Fruit fly (Drosophila melanogaster) whole organism, prepupa: ENCODE data around the gene CG43245.

Experiments
- Blimp-1 ChIP-seq: fragments of 200-800 bp; sonication (Bioruptor generic); optimal IDR thresholded peaks from 3 replicates; lab custom pipeline; 2017; ENCODE audit warnings: missing biosample characterization, missing genetic modification characterization, mild to moderate bottlenecking, moderate library complexity, missing genetic modification reagents
- CG10669 ChIP-seq: fragments of 200-800 bp; sonication (Bioruptor generic); optimal IDR thresholded peaks from 3 replicates; lab custom pipeline; 2018; ENCODE audit warnings: missing biosample characterization, mild to moderate bottlenecking, missing genetic modification characterization, moderate library complexity
- CG11294 ChIP-seq: fragments of 200-800 bp; sonication (Bioruptor generic); IDR thresholded peaks from 2 replicates; pipeline ENCODE4 v1.3.6; 2022; ENCODE audit warnings: missing biosample characterization, missing genetic modification characterization
- CG11762 ChIP-seq: fragments of 200-800 bp; sonication (Bioruptor generic); optimal IDR thresholded peaks from 3 replicates; lab custom pipeline; 2016; ENCODE audit warnings: missing biosample characterization, missing genetic modification characterization; ENCODE audit not compliant: insufficient read depth
- CG11902 ChIP-seq: fragments of 200-800 bp; sonication (Bioruptor generic); optimal IDR thresholded peaks from 3 replicates; lab custom pipeline; 2016; ENCODE audit warnings: missing biosample characterization, missing genetic modification characterization
- CG16779 ChIP-seq: fragments of 200-800 bp; sonication (Bioruptor generic); optimal IDR thresholded peaks from 3 replicates; lab custom pipeline; 2017; ENCODE audit warnings: missing biosample characterization, mild to moderate bottlenecking, missing genetic modification characterization
- CG3032 ChIP-seq: fragments of 200-800 bp; optimal IDR thresholded peaks from 2 replicates; lab custom pipeline; 2019; ENCODE audit warnings: missing biosample characterization, mild to moderate bottlenecking, missing genetic modification characterization, moderate library complexity
- CG32006 ChIP-seq: fragments of 200-800 bp; sonication (Bioruptor generic); optimal IDR thresholded peaks from 3 replicates; lab custom pipeline; 2017; ENCODE audit warnings: missing biosample characterization, mild to moderate bottlenecking, missing genetic modification characterization
- CG6163 ChIP-seq: fragments of 200-800 bp; sonication (Bioruptor generic); IDR thresholded peaks from 3 replicates; pipeline ENCODE4 v1.3.6; 2022; ENCODE audit warnings: missing biosample characterization, missing genetic modification characterization
- CG6276 ChIP-seq: fragments of 200-800 bp; sonication (Bioruptor generic); optimal IDR thresholded peaks from 2 replicates; lab custom pipeline; 2017; ENCODE audit warnings: missing biosample characterization, mild to moderate bottlenecking, missing genetic modification characterization
- CG6792 ChIP-seq: fragments of 200-800 bp; sonication (Bioruptor generic); optimal IDR thresholded peaks from 3 replicates; lab custom pipeline; 2016; ENCODE audit warnings: missing biosample characterization, missing genetic modification characterization
- CG7368 ChIP-seq: fragments of 200-800 bp; sonication (Bioruptor generic); optimal IDR thresholded peaks from 3 replicates; lab custom pipeline; 2016; ENCODE audit warnings: missing biosample characterization, missing genetic modification characterization
- CG8119 ChIP-seq: fragments of 200-800 bp; sonication (Bioruptor generic); IDR thresholded peaks from 3 replicates; pipeline ENCODE4 v1.3.6; 2022; ENCODE audit warnings: missing biosample characterization, missing genetic modification characterization
- CG8319 ChIP-seq: fragments of 200-800 bp; sonication (Bioruptor generic); optimal IDR thresholded peaks from 3 replicates; lab custom pipeline; 2016; ENCODE audit warnings: missing biosample characterization, missing genetic modification characterization
- CG8632 ChIP-seq: fragments of 200-800 bp; sonication (Bioruptor generic); optimal IDR thresholded peaks from 3 replicates; lab custom pipeline; 2016; ENCODE audit warnings: missing biosample characterization, missing genetic modification characterization
- CG9139 ChIP-seq: fragments of 200-800 bp; sonication (Bioruptor generic); optimal IDR thresholded peaks from 3 replicates; lab custom pipeline; 2017; ENCODE audit warnings: missing biosample characterization, mild to moderate bottlenecking, missing genetic modification characterization
- Eip75B ChIP-seq: fragments of 200-800 bp; sonication (Bioruptor generic); optimal IDR thresholded peaks from 3 replicates; lab custom pipeline; 2016; ENCODE audit warnings: missing biosample characterization, missing genetic modification characterization
- Eip78C ChIP-seq: fragments of 200-800 bp; sonication (Bioruptor generic); peaks from one replicate; lab custom pipeline; 2016; ENCODE audit warnings: missing biosample characterization, missing genetic modification characterization
- Ets21C ChIP-seq: fragments of 200-800 bp; sonication (Bioruptor generic); optimal IDR thresholded peaks from 3 replicates; lab custom pipeline; 2016; ENCODE audit warnings: missing biosample characterization, missing genetic modification characterization
- Hr39 ChIP-seq: fragments of 200-800 bp; sonication (Bioruptor generic); optimal IDR thresholded peaks from 2 replicates; lab custom pipeline; 2016; ENCODE audit warnings: missing biosample characterization, missing genetic modification characterization
- Lpt ChIP-seq: fragments of 200-800 bp; sonication (Bioruptor generic); optimal IDR thresholded peaks from 3 replicates; lab custom pipeline; 2016; ENCODE audit warnings: missing biosample characterization, missing genetic modification characterization
- Met ChIP-seq: fragments of 200-800 bp; sonication (Bioruptor generic); optimal IDR thresholded peaks from 3 replicates; lab custom pipeline; 2016; ENCODE audit warnings: missing biosample characterization, missing genetic modification characterization
- Sox14 ChIP-seq: fragments of 200-800 bp; sonication (Bioruptor generic); optimal IDR thresholded peaks from 3 replicates; lab custom pipeline; 2016; ENCODE audit warnings: missing biosample characterization, missing genetic modification characterization
- achi ChIP-seq: fragments of 200-800 bp; sonication (Bioruptor generic); optimal IDR thresholded peaks from 3 replicates; lab custom pipeline; 2016; ENCODE audit warnings: missing biosample characterization, missing genetic modification characterization
- dac ChIP-seq: fragments of 200-800 bp; sonication (Bioruptor generic); optimal IDR thresholded peaks from 2 replicates; lab custom pipeline; 2017; ENCODE audit warnings: missing biosample characterization, mild to moderate bottlenecking, missing genetic modification characterization
- dsx ChIP-seq: fragments of 200-800 bp; optimal IDR thresholded peaks from 3 replicates; lab custom pipeline; 2019; ENCODE audit warnings: missing biosample characterization, mild to moderate bottlenecking, missing genetic modification characterization, moderate library complexity; ENCODE audit not compliant: poor library complexity, severe bottlenecking
- esn ChIP-seq: fragments of 200-800 bp; sonication (Bioruptor generic); optimal IDR thresholded peaks from 2 replicates; lab custom pipeline; 2016; ENCODE audit warnings: missing biosample characterization, mild to moderate bottlenecking, missing genetic modification characterization, moderate library complexity
- fd59A ChIP-seq: fragments of 200-800 bp; sonication (Bioruptor generic); optimal IDR thresholded peaks from 2 replicates; lab custom pipeline; 2017; ENCODE audit warnings: missing biosample characterization, mild to moderate bottlenecking, missing genetic modification characterization, missing genetic modification reagents
- fd85E ChIP-seq: fragments of 200-800 bp; sonication (Bioruptor generic); optimal IDR thresholded peaks from 3 replicates; lab custom pipeline; 2016; ENCODE audit warnings: missing biosample characterization, missing genetic modification characterization
- fkh ChIP-seq: fragments of 200-800 bp; sonication (Bioruptor generic); optimal IDR thresholded peaks from 3 replicates; lab custom pipeline; 2017; ENCODE audit warnings: missing biosample characterization, mild to moderate bottlenecking, missing genetic modification characterization, moderate library complexity
- lz ChIP-seq: fragments of 200-800 bp; sonication (Bioruptor generic); optimal IDR thresholded peaks from 3 replicates; lab custom pipeline; 2016; ENCODE audit warnings: missing biosample characterization, missing genetic modification characterization
- pdm3 ChIP-seq: fragments of 200-800 bp; sonication (Bioruptor generic); optimal IDR thresholded peaks from 3 replicates; lab custom pipeline; 2016; ENCODE audit warnings: missing biosample characterization, missing genetic modification characterization
- spab ChIP-seq: fragments of 200-800 bp; sonication (Bioruptor generic); optimal IDR thresholded peaks from 2 replicates; lab custom pipeline; 2017; ENCODE audit warnings: missing biosample characterization, mild to moderate bottlenecking, missing genetic modification characterization, missing genetic modification reagents
- svp ChIP-seq: fragments of 200-800 bp; sonication (Bioruptor generic); peaks from one replicate; lab custom pipeline; 2016; ENCODE audit warnings: missing biosample characterization, missing genetic modification characterization
- topi ChIP-seq: fragments of 200-800 bp; sonication (Bioruptor generic); optimal IDR thresholded peaks from 3 replicates; lab custom pipeline; 2016; ENCODE audit warnings: missing biosample characterization, missing genetic modification characterization
- vri ChIP-seq: fragments of 200-800 bp; sonication (Bioruptor generic); optimal IDR thresholded peaks from 3 replicates; lab custom pipeline; 2016; ENCODE audit warnings: missing biosample characterization, mild to moderate bottlenecking, missing genetic modification characterization

The CG43245 gene

DNA sequence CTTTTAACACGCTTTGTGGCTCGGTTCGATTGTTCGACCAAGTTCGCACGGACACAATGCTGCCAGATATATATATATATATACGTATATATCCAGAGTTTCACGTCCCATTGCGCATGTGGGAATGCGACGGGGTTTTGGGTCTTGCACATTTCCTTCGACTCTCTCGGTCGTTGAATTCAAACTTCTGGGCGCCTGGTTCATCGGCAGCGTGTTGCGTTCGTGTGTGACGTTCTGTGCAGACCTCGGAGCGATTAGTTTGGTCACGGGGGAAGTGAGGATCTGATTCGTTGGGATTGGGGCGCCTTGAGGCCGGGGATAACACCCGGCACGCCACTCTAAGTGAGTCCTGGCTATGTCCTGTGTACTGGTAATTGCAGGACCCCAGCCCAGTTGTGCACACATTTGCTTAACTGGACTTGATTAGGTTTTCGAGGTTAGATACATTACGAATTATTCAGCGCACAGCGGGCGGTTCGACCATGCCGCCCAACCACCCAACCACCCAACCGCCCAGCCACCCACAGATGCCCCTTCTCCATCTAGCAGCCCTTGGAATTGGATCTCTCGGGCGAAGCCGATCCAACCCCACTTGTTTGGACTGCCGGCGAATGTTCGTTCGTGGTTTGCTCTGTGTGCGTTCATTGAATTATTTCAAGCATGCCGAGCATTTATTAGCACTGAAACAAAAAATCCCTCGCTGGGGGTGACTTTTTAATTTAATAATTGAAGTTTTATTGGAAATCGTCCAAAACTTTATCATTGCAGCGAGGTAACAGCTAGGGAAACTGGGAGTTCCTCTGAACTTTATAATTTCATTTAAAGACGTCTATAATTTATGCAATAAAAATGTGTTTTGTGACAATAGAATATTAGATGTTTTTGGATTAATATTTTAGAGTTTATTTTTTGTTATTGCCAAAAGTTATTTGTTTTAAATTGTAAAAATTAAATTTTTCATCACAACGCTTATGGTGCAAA lies 46.2 kb downstream of the CG43245 start (continued):
- TF ChIP-seq pdm3 (GFP tag; lab: Kevin White, UChicago) (peak; percentile 23), fd85E (GFP tag; lab: Kevin White, UChicago) (no peak), Lpt (no peak), CG8119 (GFP tag; lab: Robert Waterston, UW) (no peak), topi (GFP tag; lab: Kevin White, UChicago) (peak; percentile 12), fd59A (GFP tag; lab: Kevin White, UChicago) (no peak), CG9139 (GFP tag; lab: Kevin White, UChicago) (no peak), svp (GFP tag; lab: Kevin White, UChicago) (peak; percentile 58), CG8632 (no peak), lz (GFP tag; lab: Kevin White, UChicago) (peak; percentile 2), CG10669 (GFP tag; lab: Kevin White, UChicago) (no peak), CG6276 (no peak), dsx (GFP tag; lab: Kevin White, UChicago) (no peak), Met (GFP tag; lab: Kevin White, UChicago) (peak; percentile 51), dac (no peak), fkh (GFP tag; lab: Kevin White, UChicago) (no peak), achi (GFP tag; lab: Kevin White, UChicago) (peak; percentile 21), Ets21C (GFP tag; lab: Kevin White, UChicago) (no peak), CG7368 (GFP tag; lab: Kevin White, UChicago) (no peak), esn (GFP tag; lab: Kevin White, UChicago) (peak; percentile 15), Eip78C (GFP tag; lab: Kevin White, UChicago) (peak; percentile 74), CG32006 (peak; percentile 31), CG6792 (GFP tag; lab: Kevin White, UChicago) (no peak), CG3032 (tag; lab: Kevin White, UChicago) (no peak), CG11294 (GFP tag; lab: Robert Waterston, UW) (no peak), Eip75B (GFP tag; lab: Kevin White, UChicago) (no peak)

dm6 chr3L:10821468-10821867 lies 49.7 kb downstream of the CG43245 start:
- no peak for TF ChIP-seq CG11762 (GFP tag; lab: Kevin White, UChicago)
- no peak for TF ChIP-seq Blimp-1 (GFP tag; lab: Kevin White, UChicago)
- no peak for TF ChIP-seq vri
- TF ChIP-seq Sox14 (GFP tag; lab: Kevin White, UChicago): no peak
- no peak for TF ChIP-seq CG16779 (tag; lab: Kevin White, UChicago)
- no peak for TF ChIP-seq Lpt
- TF ChIP-seq spab (GFP tag; lab: Kevin White, UChicago): no peak
- no peak for TF ChIP-seq CG11902 (GFP tag; lab: Kevin White, UChicago)
- no peak for TF ChIP-seq CG8119 (GFP tag; lab: Robert Waterston, UW)
- no peak for TF ChIP-seq CG6163
- no peak for TF ChIP-seq achi (GFP tag; lab: Kevin White, UChicago)
- TF ChIP-seq Hr39: no peak
- TF ChIP-seq CG8319 (GFP tag; lab: Kevin White, UChicago): no peak
